Worm (Caenorhabditis elegans): ENCODE measurements around the gene rpb-6.

Gene rpb-6

ce11 chrII:10574177-10574576, 5.0 kb upstream of the rpb-6 start (continued):
- TF ChIP-seq snpc-3.4 (tag; optimal IDR thresholded peaks at IDR 0.05) (no peak), ceh-100 (GFP tag; IDR thresholded peaks at IDR 0.05) (0 out of 2 replicates have a peak, but pooled peaks have one; percentile 9), F10E7.11 (tag; optimal IDR thresholded peaks at IDR 0.05) (no peak), hsf-1 (GFP tag; IDR thresholded peaks at IDR 0.05) (0 out of 2 replicates have a peak, but pooled peaks have one; percentile 50)

ce11 chrII:10579655-10580054, 475 bp downstream of the rpb-6 start, which contains the start of gene dohh-1:
TSS of gene dohh-1 (plus strand) at chrII:10579955.
- TF ChIP-seq F23B12.7 (tag; optimal IDR thresholded peaks at IDR 0.05; ENCODE audit: insufficient read depth), result no peak

ce11 chrII:10580833-10581232, 1.7 kb downstream of the rpb-6 start, which contains the start of gene dap-3:
TSS of gene dap-3 (plus strand) at chrII:10581133.
- no peak for TF ChIP-seq attf-3 (GFP tag; conservative IDR thresholded peaks at IDR 0.05)
- TF ChIP-seq atf-7 (tag; optimal IDR thresholded peaks at IDR 0.05), result no peak
- TF ChIP-seq aptf-2 (GFP tag; conservative IDR thresholded peaks at IDR 0.05), result no peak
- no peak for TF ChIP-seq him-1 (tag; optimal IDR thresholded peaks at IDR 0.05)
- TF ChIP-seq mel-28 (tag; optimal IDR thresholded peaks at IDR 0.05; ENCODE audit: borderline replicate concordance), result no peak
- no peak for TF ChIP-seq F57A8.1 (GFP tag; optimal IDR thresholded peaks at IDR 0.05)
- TF ChIP-seq lag-1 (GFP tag; IDR thresholded peaks at IDR 0.05), result no peak
- TF ChIP-seq bed-1 (GFP tag; IDR thresholded peaks at IDR 0.05), result no peak
- no peak for TF ChIP-seq lir-1 (GFP tag; conservative IDR thresholded peaks at IDR 0.05)
- no peak for TF ChIP-seq athp-1 (tag; optimal IDR thresholded peaks at IDR 0.05)
- no peak for TF ChIP-seq Y53F4B.3 (GFP tag; IDR thresholded peaks at IDR 0.05)
- no peak for TF ChIP-seq F22D6.2 (tag; optimal IDR thresholded peaks at IDR 0.05)
- TF ChIP-seq hlh-12 (tag; optimal IDR thresholded peaks at IDR 0.05), result no peak
- TF ChIP-seq T07F8.4 (tag; optimal IDR thresholded peaks at IDR 0.05), result no peak

ce11 chrII:10582318-10582717, 3.1 kb downstream of the rpb-6 start, which contains the start of gene mrps-22:
TSS of gene mrps-22 (plus strand) at chrII:10582618.
- TF ChIP-seq ztf-6 (GFP tag; IDR thresholded peaks at IDR 0.05) (no peak), nhr-27 (tag; optimal IDR thresholded peaks at IDR 0.05) (no peak), T26A5.8 (tag; optimal IDR thresholded peaks at IDR 0.05) (no peak), lsl-1 (GFP tag; optimal IDR thresholded peaks at IDR 0.05) (no peak), dpff-1 (tag; optimal IDR thresholded peaks at IDR 0.05) (no peak), mes-4 (tag; optimal IDR thresholded peaks at IDR 0.05) (no peak), ztf-22 (GFP tag; optimal IDR thresholded peaks at IDR 0.05) (no peak), nhr-90 (tag; optimal IDR thresholded peaks at IDR 0.05) (no peak)

ce11 chrII:10584036-10584435, 4.9 kb downstream of the rpb-6 start, which contains the start of gene algn-9:
TSS of gene algn-9 (plus strand) at chrII:10584336.
- TF ChIP-seq dpff-1 (tag; optimal IDR thresholded peaks at IDR 0.05) (no peak), Y95B8A.8 (GFP tag; IDR thresholded peaks at IDR 0.05) (0 out of 2 replicates have a peak, but pooled peaks have one; percentile 11)

ce11 chrII:10587742-10588141, 8.6 kb downstream of the rpb-6 start, which contains the start of gene crn-3:
TSS of gene crn-3 (plus strand) at chrII:10588042.
- TF ChIP-seq snpc-3.4 (tag; optimal IDR thresholded peaks at IDR 0.05) (no peak), ekl-4 (GFP tag; IDR thresholded peaks at IDR 0.05) (0 out of 2 replicates have a peak, but pooled peaks have one; percentile 18), pbrm-1 (GFP tag; IDR thresholded peaks at IDR 0.05) (0 out of 2 replicates have a peak, but pooled peaks have one; percentile 22), ztf-18 (tag; optimal IDR thresholded peaks at IDR 0.05) (no peak), nfyb-1 (GFP tag; IDR thresholded peaks at IDR 0.05) (no peak), ztf-26 (tag; optimal IDR thresholded peaks at IDR 0.05) (no peak), attf-3 (GFP tag; conservative IDR thresholded peaks at IDR 0.05) (no peak), rcor-1 (GFP tag; IDR thresholded peaks at IDR 0.05) (no peak), attf-5 (GFP tag; optimal IDR thresholded peaks at IDR 0.05) (no peak), ama-1 (optimal IDR thresholded peaks at IDR 0.05) (no peak), ama-1 (GFP tag; optimal IDR thresholded peaks at IDR 0.05) (no peak), ceh-58 (GFP tag; IDR thresholded peaks at IDR 0.05) (no peak), egrh-3 (GFP tag; IDR thresholded peaks at IDR 0.05) (no peak), madf-6 (GFP tag; IDR thresholded peaks at IDR 0.05) (0 out of 2 replicates have a peak, but pooled peaks have one; percentile 37), F10E7.11 (tag; optimal IDR thresholded peaks at IDR 0.05) (no peak), let-607 (tag; optimal IDR thresholded peaks at IDR 0.05) (no peak), D2030.7 (GFP tag; IDR thresholded peaks at IDR 0.05) (no peak)

Measured in whole organism, young adult.